Worm (Caenorhabditis elegans) whole organism, L2 larva: ENCODE data around the gene par-1.

Experiments used
- lin-13 ChIP-seq: fragments of 150-350 bp; optimal IDR thresholded peaks from 2 replicates; lab custom pipeline; 2014; ENCODE audit warnings: missing biosample characterization, missing genetic modification reagents, missing genetic modification characterization
- mbf-1 ChIP-seq: sonication (generic microtip); optimal IDR thresholded peaks from 2 replicates; lab custom pipeline; 2017; ENCODE audit warnings: missing biosample characterization, missing genetic modification characterization

DNA sequence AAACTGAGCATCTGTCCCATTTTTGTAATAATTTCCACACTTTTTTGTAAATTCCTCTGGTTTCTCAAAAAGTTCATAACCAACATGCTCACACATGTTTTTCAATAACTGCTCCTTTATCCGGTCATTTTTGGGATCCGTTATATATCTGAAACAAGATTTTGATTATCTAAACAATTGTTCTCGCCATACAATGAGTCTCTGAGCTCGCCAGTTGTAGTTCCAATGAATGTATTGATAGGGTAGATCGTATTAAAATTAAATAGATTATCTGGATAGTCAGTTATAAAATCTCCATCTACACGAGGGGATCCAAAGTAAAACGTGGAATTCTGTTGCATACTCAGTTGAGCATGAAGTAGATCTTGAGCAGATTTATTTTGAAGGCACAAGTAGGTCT lies 31.4 kb upstream of the par-1 start:
- TF ChIP-seq lin-13 (GFP tag; lab: Kevin White, UChicago) (no peak), mbf-1 (tag; lab: Kevin White, UChicago) (no peak)
